Worm (Caenorhabditis elegans) whole organism, L4 larva: ENCODE measurements around the gene F23F1.4.

Source experiments
- F44E2.7 ChIP-seq: fragments of 200-800 bp; sonication (Bioruptor generic); IDR thresholded peaks from 2 replicates; pipeline ENCODE4 v2.1.2; 2022; ENCODE audit warnings: missing genetic modification characterization, missing compliant biosample characterization
- R02D3.7 ChIP-seq: fragments of 150-350 bp; sonication (generic microtip); optimal IDR thresholded peaks from 3 replicates; lab custom pipeline; 2014; ENCODE audit warnings: missing biosample characterization, missing genetic modification characterization
- T20F7.1 ChIP-seq: fragments of 200-800 bp; sonication (Bioruptor generic); optimal IDR thresholded peaks from 2 replicates; lab custom pipeline; 2018; ENCODE audit warnings: mild to moderate bottlenecking, missing genetic modification characterization, missing compliant biosample characterization
- aha-1 ChIP-seq: fragments of 150-350 bp; peaks from one replicate; lab custom pipeline; 2014; ENCODE audit warnings: missing biosample characterization, missing genetic modification characterization
- ceh-44 ChIP-seq: fragments of 200-800 bp; sonication (Bioruptor generic); IDR thresholded peaks from 2 replicates; pipeline ENCODE4 v1.3.6; 2022; ENCODE audit warnings: missing genetic modification reagents, missing genetic modification characterization, missing compliant biosample characterization
- ces-1 ChIP-seq: fragments of 150-350 bp; sonication (generic microtip); optimal IDR thresholded peaks from 4 replicates; lab custom pipeline; 2014; ENCODE audit warnings: missing biosample characterization, missing genetic modification reagents, missing genetic modification characterization
- ctbp-1 ChIP-seq: fragments of 200-800 bp; sonication (Bioruptor generic); IDR thresholded peaks from 2 replicates; pipeline ENCODE4 v1.3.6; 2022; ENCODE audit warnings: missing genetic modification reagents, missing genetic modification characterization, missing compliant biosample characterization
- dmd-6 ChIP-seq: fragments of 200-800 bp; sonication (Bioruptor generic); IDR thresholded peaks from 2 replicates; pipeline ENCODE4 v1.3.6; 2022; ENCODE audit warnings: missing genetic modification reagents, missing genetic modification characterization, missing compliant biosample characterization
- dve-1 ChIP-seq: sonication (generic microtip); optimal IDR thresholded peaks from 2 replicates; lab custom pipeline; 2017; ENCODE audit warnings: antibody characterized with exemption, mild to moderate bottlenecking, missing genetic modification characterization, missing compliant biosample characterization; ENCODE audit not compliant: insufficient read depth
- egl-27 ChIP-seq: sonication (generic microtip); optimal IDR thresholded peaks from 3 replicates; lab custom pipeline; 2017; ENCODE audit warnings: missing biosample characterization, missing genetic modification reagents, missing genetic modification characterization
- egl-43 ChIP-seq: fragments of 200-800 bp; sonication (Bioruptor generic); IDR thresholded peaks from 2 replicates; pipeline ENCODE4 v1.3.6; 2022; ENCODE audit warnings: missing genetic modification reagents, missing genetic modification characterization, missing compliant biosample characterization
- fkh-10 ChIP-seq: fragments of 150-350 bp; optimal IDR thresholded peaks from 2 replicates; lab custom pipeline; 2014; ENCODE audit warnings: missing biosample characterization, missing genetic modification reagents, missing genetic modification characterization
- hlh-11 ChIP-seq: fragments of 200-800 bp; sonication (Bioruptor generic); optimal IDR thresholded peaks from 2 replicates; lab custom pipeline; 2018; ENCODE audit warnings: mild to moderate bottlenecking, missing genetic modification characterization, missing compliant biosample characterization
- hlh-30 ChIP-seq: sonication (generic microtip); optimal IDR thresholded peaks from 2 replicates; lab custom pipeline; 2017; ENCODE audit warnings: antibody characterized with exemption, mild to moderate bottlenecking, missing genetic modification characterization, missing compliant biosample characterization; ENCODE audit not compliant: insufficient read depth
- jun-1 ChIP-seq: fragments of 150-350 bp; optimal IDR thresholded peaks from 2 replicates; lab custom pipeline; 2014; ENCODE audit warnings: missing biosample characterization, missing genetic modification reagents, missing genetic modification characterization
- lin-15B ChIP-seq: fragments of 150-350 bp; sonication (generic microtip); optimal IDR thresholded peaks from 3 replicates; lab custom pipeline; 2014; ENCODE audit warnings: missing biosample characterization, missing genetic modification characterization
- nhr-237 ChIP-seq: sonication (generic microtip); optimal IDR thresholded peaks from 2 replicates; lab custom pipeline; 2017; ENCODE audit warnings: missing biosample characterization, missing genetic modification characterization
- nhr-41 ChIP-seq: fragments of 200-800 bp; sonication (Bioruptor generic); IDR thresholded peaks from 2 replicates; pipeline ENCODE4 v1.3.6; 2022; ENCODE audit warnings: missing genetic modification reagents, missing genetic modification characterization, missing compliant biosample characterization
- nhr-48 ChIP-seq: sonication (generic microtip); optimal IDR thresholded peaks from 2 replicates; lab custom pipeline; 2016; ENCODE audit warnings: mild to moderate bottlenecking, missing genetic modification characterization, missing compliant biosample characterization
- pqm-1 ChIP-seq: sonication (generic microtip); optimal IDR thresholded peaks from 2 replicates; lab custom pipeline; 2017; ENCODE audit warnings: missing biosample characterization, missing genetic modification characterization
- saeg-2 ChIP-seq: fragments of 200-800 bp; sonication (Bioruptor generic); IDR thresholded peaks from 2 replicates; pipeline ENCODE4 v1.3.6; 2022; ENCODE audit warnings: missing genetic modification reagents, missing genetic modification characterization, missing compliant biosample characterization
- set-16 ChIP-seq: fragments of 200-800 bp; sonication (Bioruptor generic); IDR thresholded peaks from 2 replicates; pipeline ENCODE4 v1.3.6; 2022; ENCODE audit warnings: missing genetic modification reagents, missing genetic modification characterization, missing compliant biosample characterization
- spr-1 ChIP-seq: sonication (generic microtip); optimal IDR thresholded peaks from 2 replicates; lab custom pipeline; 2016; ENCODE audit warnings: mild to moderate bottlenecking, missing genetic modification characterization, missing compliant biosample characterization
- tag-97 ChIP-seq: fragments of 200-800 bp; sonication (Bioruptor generic); IDR thresholded peaks from 2 replicates; pipeline ENCODE4 v1.3.6; 2022; ENCODE audit warnings: missing genetic modification characterization, missing compliant biosample characterization
- unc-130 ChIP-seq: sonication (generic microtip); optimal IDR thresholded peaks from 2 replicates; lab custom pipeline; 2016; ENCODE audit warnings: missing genetic modification reagents, missing genetic modification characterization, missing compliant biosample characterization
- unc-39 ChIP-seq: sonication (generic microtip); optimal IDR thresholded peaks from 2 replicates; lab custom pipeline; 2017; ENCODE audit warnings: missing biosample characterization, missing genetic modification characterization
- unc-62 ChIP-seq, 3 experiments: fragments of 150-350 bp in 1 of 3; sonication (generic microtip); optimal IDR thresholded peaks in 2 of 3; peaks in 1 of 3; 1 replicate in 1 of 3; 2 replicates in 2 of 3; lab custom pipeline; 2014 to 2017; ENCODE audit warnings: missing biosample characterization in 3 of 3, missing genetic modification characterization in 3 of 3, missing genetic modification reagents in 3 of 3, missing genotype in 1 of 3
- zfp-2 ChIP-seq: sonication (generic microtip); optimal IDR thresholded peaks from 2 replicates; lab custom pipeline; 2016; ENCODE audit warnings: mild to moderate bottlenecking, missing genetic modification characterization, missing compliant biosample characterization
- ztf-11 ChIP-seq: fragments of 150-350 bp; optimal IDR thresholded peaks from 2 replicates; lab custom pipeline; 2014; ENCODE audit warnings: missing biosample characterization, missing genetic modification characterization

Gene F23F1.4

DNA sequence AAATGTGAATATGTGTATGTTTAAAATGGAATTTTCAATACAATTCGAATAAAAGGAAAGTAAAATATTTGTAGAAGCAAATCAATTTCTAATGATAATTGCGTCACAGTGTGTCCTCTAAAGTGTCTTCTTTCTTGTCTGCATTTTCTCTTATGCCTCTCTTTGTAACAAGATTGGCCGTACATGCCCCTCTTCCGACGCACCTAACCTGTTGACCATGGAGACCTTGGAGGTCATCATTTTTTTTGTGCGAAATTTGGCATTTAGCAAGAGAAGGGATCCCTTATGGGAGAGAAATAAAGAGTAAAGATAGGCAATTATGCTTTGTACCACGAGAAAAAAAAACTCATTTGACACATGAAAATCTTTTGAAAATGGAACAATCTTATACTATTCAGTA lies at the start of gene F23F1.4:
TSS of gene F23F1.4 (minus strand) at position 141 of the 400 bp plus-strand sequence.
- no peak for TF ChIP-seq ztf-11 (tag; lab: Kevin White, UChicago)
- no peak for TF ChIP-seq nhr-41
- no peak for TF ChIP-seq unc-39
- TF ChIP-seq F44E2.7 (GFP tag; lab: Robert Waterston, UW): no peak
- TF ChIP-seq, all 104 proteins: peak for 0

DNA sequence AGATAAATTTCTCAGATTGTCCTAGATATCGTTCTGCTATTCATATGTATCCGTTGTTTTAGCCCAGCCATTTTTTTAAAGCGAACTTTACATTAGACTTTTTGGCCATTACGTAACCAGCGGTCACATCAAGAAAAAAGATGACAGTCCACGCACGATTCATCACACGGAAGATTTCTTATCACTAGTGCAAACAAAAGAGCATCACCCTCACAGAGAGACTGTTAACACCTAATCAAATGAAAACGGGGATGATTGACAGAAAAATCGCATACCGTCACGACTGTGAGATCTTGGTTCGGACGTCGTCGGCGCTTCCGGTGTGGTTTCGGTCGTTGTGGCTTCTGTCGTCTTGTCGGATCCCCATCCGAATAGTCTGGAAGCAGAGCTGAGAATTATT lies 48.4 kb upstream of the F23F1.4 start:
- TF ChIP-seq dve-1 (peak; percentile 32), set-16 (no peak), spr-1 (tag; lab: Kevin White, UChicago) (no peak), egl-27 (tag; lab: Kevin White, UChicago) (no peak), dmd-6 (GFP tag; lab: Robert Waterston, UW) (peak; percentile 66), hlh-30 (peak; percentile 23), pqm-1 (tag; lab: Kevin White, UChicago) (peak; percentile 64)

DNA sequence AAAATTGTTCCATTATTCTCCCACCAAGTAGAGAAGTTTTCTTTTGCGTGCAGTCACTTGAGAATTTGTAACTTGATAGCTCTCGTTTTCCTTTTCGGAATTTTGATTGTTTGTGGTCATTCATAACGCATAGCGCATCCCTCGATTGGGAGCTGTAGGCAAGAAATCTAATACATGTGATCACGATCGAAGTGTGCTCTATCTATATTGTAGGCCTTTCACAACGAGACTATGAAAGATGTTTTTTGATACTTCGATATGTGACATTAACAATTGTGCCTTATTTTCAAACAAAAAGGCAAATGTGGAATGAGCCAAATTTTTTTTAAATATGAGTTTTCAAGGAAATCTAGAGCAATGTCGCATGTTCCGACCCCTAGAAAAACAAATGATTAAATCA lies 47.6 kb upstream of the F23F1.4 start:
- TF ChIP-seq unc-62 (GFP tag; optimal IDR thresholded peaks at IDR 0.05 in 1 of 2; lab: Kevin White, UChicago): peak in 1 of 2 experiments; percentile 95
- no peak for TF ChIP-seq unc-62 (tag; optimal IDR thresholded peaks at IDR 0.05; lab: Kevin White, UChicago)
- TF ChIP-seq zfp-2: no peak
- no peak for TF ChIP-seq fkh-10 (GFP tag; lab: Kevin White, UChicago)
- no peak for TF ChIP-seq F44E2.7 (GFP tag; lab: Robert Waterston, UW)

DNA sequence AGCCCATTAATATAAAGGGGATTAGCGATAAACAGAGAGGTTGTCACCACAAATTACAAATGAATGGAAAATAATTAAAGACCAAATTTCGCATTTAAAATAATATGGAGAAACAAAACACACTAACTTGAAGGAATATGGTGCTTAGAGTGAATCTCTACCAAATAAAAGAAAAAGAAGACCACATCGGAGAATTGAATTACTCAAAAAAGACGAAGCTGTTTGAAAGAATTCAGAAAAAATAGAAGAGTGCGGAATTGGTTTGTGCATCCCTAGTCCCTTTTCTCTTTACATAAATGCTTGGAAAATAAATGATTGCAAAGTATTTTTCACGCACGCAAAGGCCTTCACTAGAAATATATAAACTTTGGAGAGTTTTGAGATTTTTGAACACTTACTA lies 45.7 kb upstream of the F23F1.4 start:
- TF ChIP-seq aha-1 (tag; lab: Kevin White, UChicago): peak; percentile 86
- TF ChIP-seq jun-1 (tag; lab: Kevin White, UChicago): no peak
- TF ChIP-seq ces-1: peak; percentile 26

DNA sequence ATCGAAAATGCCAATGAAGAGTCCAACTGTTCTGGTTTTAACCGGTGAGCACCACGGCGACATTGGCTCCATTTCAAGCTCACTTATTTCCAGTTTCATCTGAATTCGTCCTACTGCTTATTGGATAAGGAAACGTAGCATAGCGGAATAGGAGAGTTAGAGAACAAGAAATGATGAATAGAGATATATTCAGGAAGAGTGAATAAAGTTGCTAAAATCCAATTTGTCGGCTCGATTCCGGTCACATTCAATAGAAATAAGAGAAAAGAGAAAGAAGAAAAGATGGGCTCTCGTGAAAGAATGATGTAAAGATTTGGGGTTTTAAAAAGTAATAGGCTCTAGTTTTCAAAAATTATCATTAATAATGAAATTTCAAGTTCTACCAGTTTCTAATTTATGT lies 45.1 kb upstream of the F23F1.4 start:
- TF ChIP-seq egl-43 (no peak), T20F7.1 (GFP tag; lab: Kevin White, UChicago) (no peak), ces-1 (peak; percentile 75), tag-97 (GFP tag; lab: Robert Waterston, UW) (no peak), fkh-10 (GFP tag; lab: Kevin White, UChicago) (peak; percentile 94), ctbp-1 (GFP tag; lab: Robert Waterston, UW) (peak; percentile 57; the same call in 1 of the 2 replicates)

DNA sequence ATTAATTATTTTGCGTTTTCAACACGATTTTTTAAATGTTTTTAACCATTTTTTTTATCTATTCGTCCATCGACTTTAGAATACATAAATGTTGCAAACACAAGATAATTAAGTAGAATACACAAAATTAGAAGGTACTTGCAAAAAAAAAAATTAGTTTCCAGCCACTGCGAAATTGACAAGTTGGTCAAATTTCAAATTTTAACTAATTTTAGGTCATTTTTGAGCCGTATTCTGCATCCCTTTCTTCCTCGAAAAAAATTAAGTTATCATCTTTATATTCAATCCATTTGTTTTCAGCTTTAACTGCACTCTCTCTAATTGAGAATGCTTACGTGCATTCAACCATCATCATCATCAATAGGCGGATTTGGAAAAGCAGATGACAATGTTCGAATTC lies 41.1 kb upstream of the F23F1.4 start, which contains the start of gene egl-26:
TSS of gene egl-26 (plus strand) at position 301 of the 400 bp plus-strand sequence.
- TF ChIP-seq saeg-2 (no peak), R02D3.7 (no peak), ctbp-1 (GFP tag; lab: Robert Waterston, UW) (no peak), egl-43 (no peak), ceh-44 (GFP tag; lab: Robert Waterston, UW) (no peak), jun-1 (tag; lab: Kevin White, UChicago) (no peak), hlh-30 (no peak), unc-62 (GFP tag; optimal IDR thresholded peaks at IDR 0.05 in 1 of 2; lab: Kevin White, UChicago) (peak in 1 of 2 experiments; percentile 77), unc-62 (tag; optimal IDR thresholded peaks at IDR 0.05; lab: Kevin White, UChicago) (no peak)
- TF ChIP-seq, all 104 proteins: peak for 1

DNA sequence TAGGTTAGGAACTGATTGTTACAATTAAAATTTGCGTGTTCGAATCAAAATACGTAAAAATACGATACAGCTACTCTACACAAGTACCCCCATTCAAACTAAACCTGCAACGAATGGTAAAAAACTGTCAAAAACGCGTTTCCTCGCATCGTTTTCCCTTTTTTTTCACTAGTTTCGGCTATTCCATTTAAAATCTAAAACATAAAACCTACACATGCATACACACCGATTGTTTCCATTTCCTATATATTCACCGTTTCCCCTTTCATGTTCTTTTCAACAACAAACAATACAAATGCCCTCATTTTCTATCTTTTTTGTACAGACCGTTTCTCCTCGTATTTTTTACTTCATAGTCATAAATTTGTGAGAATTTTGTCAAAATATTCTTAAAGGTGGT lies 40.5 kb upstream of the F23F1.4 start:
- TF ChIP-seq aha-1 (tag; lab: Kevin White, UChicago) (peak; percentile 77), hlh-11 (tag; lab: Kevin White, UChicago) (no peak), nhr-48 (tag; lab: Kevin White, UChicago) (no peak), unc-130 (GFP tag; lab: Kevin White, UChicago) (no peak), ceh-44 (GFP tag; lab: Robert Waterston, UW) (no peak), nhr-237 (tag; lab: Kevin White, UChicago) (no peak), lin-15B (tag; lab: Kevin White, UChicago) (no peak)
